Fruit fly (Drosophila melanogaster): ENCODE measurements around the gene Mau2.

Mau2 gene

DNA sequence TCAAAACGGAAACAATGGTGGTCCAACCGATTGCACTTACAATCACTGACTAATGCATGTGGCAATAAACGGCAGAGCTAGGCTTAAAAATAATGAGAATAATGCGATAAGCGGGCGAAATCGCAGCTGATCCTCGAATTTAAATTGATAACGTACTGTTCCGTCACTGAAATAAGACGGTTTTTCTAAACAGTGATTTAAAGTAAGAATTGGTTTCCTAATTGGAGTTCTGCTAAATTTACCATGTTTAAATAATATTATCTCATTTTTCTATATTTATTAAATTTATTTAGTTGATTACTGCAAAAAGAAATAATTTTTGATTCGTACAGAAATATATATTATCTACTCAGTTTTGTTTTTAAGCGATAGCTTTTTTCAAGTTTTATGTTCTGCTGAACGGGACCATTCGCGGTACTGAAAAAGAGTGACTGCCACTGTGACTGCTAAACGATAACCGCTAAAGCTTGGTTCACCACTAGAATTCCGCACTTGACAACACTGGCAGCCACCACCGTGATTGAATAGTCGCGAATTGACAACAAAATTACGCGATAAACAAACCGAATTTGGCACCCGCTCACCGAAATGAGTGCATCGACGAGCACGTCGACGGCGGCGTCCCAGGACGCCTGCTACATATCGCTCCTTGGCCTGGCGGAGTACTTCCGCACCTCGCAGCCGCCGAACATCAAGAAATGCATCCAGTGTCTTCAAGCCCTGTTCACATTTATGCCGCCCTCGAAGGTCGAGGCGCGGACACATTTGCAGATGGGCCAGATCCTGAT is at the start of gene Mau2, which contains the start of gene Spn88Eb:
Gene Mau2 (plus strand): TSS at position 493 of the 788 bp plus-strand sequence.
Gene Spn88Eb (minus strand): TSS at position 51 of the 788 bp plus-strand sequence.
- TF ChIP-seq Sin3A (optimal IDR thresholded peaks at IDR 0.05) (no peak), Myc (optimal IDR thresholded peaks at IDR 0.05) (no peak), h (optimal IDR thresholded peaks at IDR 0.05) (no peak), psq (optimal IDR thresholded peaks at IDR 0.05) (no peak), insv (optimal IDR thresholded peaks at IDR 0.05) (no peak), ttk (optimal IDR thresholded peaks at IDR 0.05) (no peak)

DNA sequence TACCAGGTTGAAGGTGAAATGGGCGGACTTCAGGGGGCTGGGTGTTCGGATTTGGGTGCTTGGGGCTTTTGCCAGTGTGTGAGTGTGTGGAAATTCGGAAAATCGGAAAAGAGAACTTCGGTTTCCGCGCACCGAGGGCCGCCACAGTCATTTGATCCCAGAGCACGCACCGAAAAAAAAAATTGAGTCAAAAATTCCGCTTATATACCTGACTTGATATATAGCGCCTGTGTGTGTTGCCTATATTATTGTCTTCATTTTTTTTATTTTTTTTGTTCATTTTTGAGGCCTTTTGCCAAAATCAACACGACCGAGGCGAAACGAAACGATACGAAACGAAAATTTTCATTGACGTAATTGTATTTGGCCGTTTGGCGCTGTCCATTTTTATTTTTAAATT is 31.8 kb upstream of the Mau2 start:
- TF ChIP-seq h (optimal IDR thresholded peaks at IDR 0.05) (no peak), insv (optimal IDR thresholded peaks at IDR 0.05) (no peak), ttk (optimal IDR thresholded peaks at IDR 0.05) (no peak), Myc (optimal IDR thresholded peaks at IDR 0.05) (no peak)

DNA sequence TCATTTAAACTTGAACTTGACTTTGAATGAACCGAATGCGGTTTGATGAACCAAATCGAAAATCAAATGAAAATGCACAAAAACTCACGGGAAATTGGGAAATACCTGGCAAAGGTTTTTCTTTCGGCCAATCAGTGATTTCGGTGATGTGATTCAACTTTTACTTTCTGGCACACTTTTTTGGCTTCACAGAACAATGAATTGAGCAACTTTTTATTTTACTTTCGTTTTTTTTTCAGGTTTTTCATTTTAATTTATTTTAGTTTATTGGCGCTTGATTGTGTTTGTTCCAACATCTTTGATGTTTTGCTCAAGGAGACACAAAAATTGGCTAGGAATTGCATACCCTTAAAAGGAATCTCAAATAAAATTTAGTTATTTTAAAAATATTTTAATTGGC is 27.5 kb upstream of the Mau2 start, which contains the start of gene Mf:
Gene Mf (minus strand): TSS at position 44 of the 400 bp plus-strand sequence.
- no peak for TF ChIP-seq Sin3A (optimal IDR thresholded peaks at IDR 0.05)
- TF ChIP-seq Myc (optimal IDR thresholded peaks at IDR 0.05): no peak
- no peak for TF ChIP-seq ttk (optimal IDR thresholded peaks at IDR 0.05)
- no peak for TF ChIP-seq h (optimal IDR thresholded peaks at IDR 0.05)
- no peak for TF ChIP-seq insv (optimal IDR thresholded peaks at IDR 0.05)
- no peak for TF ChIP-seq psq (optimal IDR thresholded peaks at IDR 0.05)

DNA sequence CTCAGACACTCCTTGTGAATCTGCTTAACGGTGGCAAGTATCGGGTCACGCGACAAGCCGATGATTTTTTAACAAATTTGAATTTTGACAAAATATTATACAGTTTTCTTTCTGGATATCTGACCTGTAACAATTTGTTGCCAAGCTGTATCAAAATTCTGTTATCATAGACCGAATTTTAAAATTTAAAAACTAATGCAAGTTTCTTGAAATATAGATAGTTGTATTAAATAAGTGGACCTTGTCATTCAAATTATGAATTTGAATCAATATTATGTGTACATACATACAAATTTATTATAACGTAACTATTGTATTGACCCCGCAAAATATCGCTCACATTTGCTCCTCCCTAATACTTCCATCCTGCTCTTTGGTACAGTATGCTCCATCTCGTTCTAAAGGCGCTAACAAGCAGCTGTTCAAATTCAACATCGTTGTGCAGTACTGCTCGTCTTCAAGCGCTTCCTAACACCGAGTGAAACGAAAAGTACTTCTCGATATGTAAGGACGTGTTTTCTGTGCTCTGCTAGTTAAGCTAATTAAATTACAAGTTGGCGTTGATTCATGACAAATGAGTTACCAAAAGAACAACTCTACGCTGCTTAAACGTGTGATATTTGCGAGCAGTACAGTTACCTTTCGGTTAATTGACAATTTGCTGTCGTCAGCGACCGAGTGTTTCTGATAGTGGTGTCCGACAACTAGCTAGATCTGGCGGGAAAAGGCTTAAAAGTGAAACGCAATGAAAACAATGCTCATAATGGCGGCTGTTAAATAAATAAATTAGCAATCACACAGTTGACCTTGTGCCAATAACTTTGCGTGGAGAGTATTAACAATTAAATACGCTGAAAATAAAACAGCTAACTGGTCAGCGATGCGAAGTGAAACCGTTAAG is 12.6 kb upstream of the Mau2 start, which contains the start of the genes Kpc1 and CG42542:
Gene Kpc1 (minus strand): TSS at position 77 of the 901 bp plus-strand sequence.
Gene CG42542 (plus strand): TSS at position 465 of the 901 bp plus-strand sequence.
- no peak for TF ChIP-seq psq (optimal IDR thresholded peaks at IDR 0.05)
- no peak for TF ChIP-seq h (optimal IDR thresholded peaks at IDR 0.05)
- TF ChIP-seq Myc (optimal IDR thresholded peaks at IDR 0.05): no peak
- no peak for TF ChIP-seq Sin3A (optimal IDR thresholded peaks at IDR 0.05)
- no peak for TF ChIP-seq ttk (optimal IDR thresholded peaks at IDR 0.05)
- TF ChIP-seq insv (optimal IDR thresholded peaks at IDR 0.05): no peak

DNA sequence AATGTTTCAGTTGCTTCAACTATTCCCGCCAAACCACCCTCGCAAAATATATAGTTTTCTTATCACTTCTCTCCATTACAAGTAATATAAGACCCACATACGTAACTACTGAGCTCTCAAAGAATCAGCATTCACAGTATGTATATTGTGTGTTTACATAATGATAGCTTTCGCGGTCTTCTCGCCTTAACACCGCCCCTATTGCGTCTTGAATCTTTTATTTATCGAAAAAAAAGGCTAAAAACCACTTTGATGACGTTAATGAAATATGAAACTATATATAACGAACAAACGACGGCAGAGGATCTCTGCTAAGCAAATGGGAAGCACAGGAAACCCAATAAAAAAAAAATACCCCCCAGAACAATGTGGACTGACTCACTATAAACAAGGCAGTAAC is 11.6 kb upstream of the Mau2 start:
- no peak for TF ChIP-seq h (optimal IDR thresholded peaks at IDR 0.05)
- TF ChIP-seq insv (optimal IDR thresholded peaks at IDR 0.05): no peak
- TF ChIP-seq Myc (optimal IDR thresholded peaks at IDR 0.05): no peak
- TF ChIP-seq ttk (optimal IDR thresholded peaks at IDR 0.05): no peak
- no peak for TF ChIP-seq psq (optimal IDR thresholded peaks at IDR 0.05)
- no peak for TF ChIP-seq Sin3A (optimal IDR thresholded peaks at IDR 0.05)

- TF ChIP-seq insv (optimal IDR thresholded peaks at IDR 0.05): no peak
- no peak for TF ChIP-seq h (optimal IDR thresholded peaks at IDR 0.05)
- no peak for TF ChIP-seq Myc (optimal IDR thresholded peaks at IDR 0.05)
- no peak for TF ChIP-seq Sin3A (optimal IDR thresholded peaks at IDR 0.05)
- TF ChIP-seq ttk (optimal IDR thresholded peaks at IDR 0.05): no peak
- TF ChIP-seq psq (optimal IDR thresholded peaks at IDR 0.05): no peak
Measured at dm6 chr3R:15198052-15198793, 10.8 kb upstream of the Mau2 start.

DNA sequence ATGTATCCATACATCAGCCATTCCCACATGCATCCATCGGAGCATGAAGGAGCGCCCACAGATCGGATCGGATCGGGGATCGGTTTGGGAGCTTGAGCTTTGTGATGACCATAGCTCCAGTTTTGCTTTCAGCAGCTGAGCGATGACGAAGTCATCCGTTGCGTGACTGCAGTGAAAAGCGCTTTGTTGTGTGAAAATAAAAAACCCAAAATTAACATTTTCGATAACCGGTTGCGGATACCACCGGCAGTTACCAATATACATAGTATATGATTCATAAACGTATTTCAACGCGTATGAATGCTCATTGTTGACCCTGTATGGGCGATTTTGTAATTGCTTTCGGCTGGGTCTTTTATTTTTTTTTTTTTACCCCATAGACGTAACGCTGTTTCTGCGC is 3.8 kb upstream of the Mau2 start:
- TF ChIP-seq h (optimal IDR thresholded peaks at IDR 0.05) (no peak), ttk (optimal IDR thresholded peaks at IDR 0.05) (no peak), psq (optimal IDR thresholded peaks at IDR 0.05) (no peak), Myc (optimal IDR thresholded peaks at IDR 0.05) (no peak), insv (optimal IDR thresholded peaks at IDR 0.05) (no peak), Sin3A (optimal IDR thresholded peaks at IDR 0.05) (no peak)

DNA sequence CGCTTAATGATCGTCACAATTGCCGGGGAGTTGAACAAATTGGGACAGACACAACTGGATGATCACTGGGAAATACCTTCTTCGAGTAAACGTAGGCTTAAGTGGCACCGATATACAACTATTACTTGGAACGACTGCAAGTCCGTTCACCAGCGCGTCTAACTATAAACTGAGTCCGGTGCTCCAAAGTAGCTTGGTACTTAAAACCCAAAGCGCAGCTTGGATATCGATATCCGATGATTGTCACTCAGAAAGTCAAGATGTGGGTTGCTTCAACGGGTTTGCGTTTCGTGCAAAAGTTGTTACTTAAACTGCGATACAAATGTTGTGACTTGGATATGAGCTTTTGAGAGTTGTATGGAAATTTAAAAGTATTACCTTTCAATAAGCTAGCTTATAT is 2.7 kb upstream of the Mau2 start, which contains the start of gene Spn88Ea:
Gene Spn88Ea (minus strand): TSS at position 175 of the 400 bp plus-strand sequence.
- TF ChIP-seq insv (optimal IDR thresholded peaks at IDR 0.05): no peak
- TF ChIP-seq Myc (optimal IDR thresholded peaks at IDR 0.05): no peak
- TF ChIP-seq h (optimal IDR thresholded peaks at IDR 0.05): no peak
- TF ChIP-seq ttk (optimal IDR thresholded peaks at IDR 0.05): no peak
- no peak for TF ChIP-seq psq (optimal IDR thresholded peaks at IDR 0.05)
- no peak for TF ChIP-seq Sin3A (optimal IDR thresholded peaks at IDR 0.05)

dm6 chr3R:15213362-15213989 is 4.5 kb downstream of the Mau2 start, which contains the start of the genes CG6654 and CG4210:
Gene CG6654 (minus strand): TSS chr3R:15213658.
Gene CG4210 (plus strand): TSS chr3R:15213974.
- TF ChIP-seq insv (optimal IDR thresholded peaks at IDR 0.05) (no peak), Sin3A (optimal IDR thresholded peaks at IDR 0.05) (no peak), ttk (optimal IDR thresholded peaks at IDR 0.05) (no peak), h (optimal IDR thresholded peaks at IDR 0.05) (no peak), Myc (optimal IDR thresholded peaks at IDR 0.05) (no peak), psq (optimal IDR thresholded peaks at IDR 0.05) (no peak)

dm6 chr3R:15218824-15219576 is 10.0 kb downstream of the Mau2 start, which contains the start of the genes SIDL and CG12241:
Gene SIDL (minus strand): TSS chr3R:15218874.
Gene CG12241 (plus strand): TSS chr3R:15219256.
- no peak for TF ChIP-seq psq (optimal IDR thresholded peaks at IDR 0.05)
- TF ChIP-seq Myc (optimal IDR thresholded peaks at IDR 0.05): no peak
- no peak for TF ChIP-seq insv (optimal IDR thresholded peaks at IDR 0.05)
- no peak for TF ChIP-seq h (optimal IDR thresholded peaks at IDR 0.05)
- no peak for TF ChIP-seq Sin3A (optimal IDR thresholded peaks at IDR 0.05)
- TF ChIP-seq ttk (optimal IDR thresholded peaks at IDR 0.05): no peak

Data from Kc167 (cell line).